Worm (Caenorhabditis elegans): ENCODE results near the gene C12D5.10.

Gene C12D5.10

DNA sequence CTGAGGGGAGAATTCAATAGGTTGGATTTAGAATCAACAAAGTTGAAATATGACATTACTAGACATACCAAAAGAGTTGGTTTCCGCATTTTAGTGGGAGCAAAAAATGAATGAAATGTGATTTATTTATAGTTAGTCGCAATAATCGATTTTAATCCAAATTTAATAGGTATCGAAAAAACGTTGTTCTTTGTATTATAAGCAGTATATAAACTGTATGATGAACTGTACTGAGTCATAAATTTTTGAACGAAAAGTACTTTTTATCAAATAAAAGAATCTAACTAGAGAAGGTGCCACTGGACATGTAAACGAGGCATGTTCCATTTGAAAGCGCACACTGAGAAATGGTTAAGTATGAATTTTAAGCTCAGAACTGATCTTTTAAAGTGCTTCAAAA, 3.4 kb downstream of the C12D5.10 start, which contains the start of gene C12D5.9:
Gene C12D5.9, minus strand, starts transcription at position 101 of the 400 bp plus-strand sequence.
- TF ChIP-seq syd-9 (tag; optimal IDR thresholded peaks at IDR 0.05): no peak
- TF ChIP-seq pha-2 (tag; optimal IDR thresholded peaks at IDR 0.05): no peak
- TF ChIP-seq ceh-45 (GFP tag; IDR thresholded peaks at IDR 0.05): no peak
- no peak for TF ChIP-seq unc-3 (GFP tag; conservative IDR thresholded peaks at IDR 0.05)
- no peak for TF ChIP-seq unc-3 (tag; optimal IDR thresholded peaks at IDR 0.05)
- no peak for TF ChIP-seq hlh-6 (tag; optimal IDR thresholded peaks at IDR 0.05)

DNA sequence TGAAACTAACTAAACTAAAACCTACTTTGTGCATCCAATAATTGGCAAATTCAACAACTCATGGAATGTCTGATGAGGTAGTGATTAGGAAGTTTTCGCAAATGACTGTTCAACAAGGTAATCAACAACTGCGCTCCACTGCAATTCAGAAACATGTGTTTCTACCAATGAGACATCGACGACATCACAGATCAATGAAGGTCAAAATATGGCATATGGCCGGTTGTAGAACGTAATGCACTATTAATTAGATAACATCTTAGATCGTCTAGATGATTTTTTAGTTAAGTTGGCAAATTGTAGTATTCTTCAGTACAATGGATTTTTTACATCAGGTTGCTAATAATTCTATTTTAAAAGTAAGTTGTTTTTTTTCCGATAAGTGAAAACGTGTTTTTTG, 7.1 kb downstream of the C12D5.10 start, which contains the start of the genes nhr-94 and nhr-152:
Gene nhr-94, minus strand, starts transcription at position 147 of the 400 bp plus-strand sequence.
Gene nhr-152, plus strand, starts transcription at position 162 of the 400 bp plus-strand sequence.
- TF ChIP-seq T23F11.4 (GFP tag; optimal IDR thresholded peaks at IDR 0.05): no peak
- no peak for TF ChIP-seq gmeb-2 (tag; optimal IDR thresholded peaks at IDR 0.05)
- TF ChIP-seq madf-2 (tag; optimal IDR thresholded peaks at IDR 0.05): no peak
- TF ChIP-seq pha-4 (tag; optimal IDR thresholded peaks at IDR 0.05): no peak
- TF ChIP-seq ceh-9 (tag; optimal IDR thresholded peaks at IDR 0.05): no peak
- TF ChIP-seq hlh-13 (GFP tag; optimal IDR thresholded peaks at IDR 0.05): no peak
- TF ChIP-seq nhr-11 (tag; optimal IDR thresholded peaks at IDR 0.05): no peak
- no peak for TF ChIP-seq hlh-30 (tag; optimal IDR thresholded peaks at IDR 0.05; ENCODE audit: insufficient read depth)
- no peak for TF ChIP-seq unc-55 (GFP tag; optimal IDR thresholded peaks at IDR 0.05)
- no peak for TF ChIP-seq hlh-8 (tag; optimal IDR thresholded peaks at IDR 0.05)

DNA sequence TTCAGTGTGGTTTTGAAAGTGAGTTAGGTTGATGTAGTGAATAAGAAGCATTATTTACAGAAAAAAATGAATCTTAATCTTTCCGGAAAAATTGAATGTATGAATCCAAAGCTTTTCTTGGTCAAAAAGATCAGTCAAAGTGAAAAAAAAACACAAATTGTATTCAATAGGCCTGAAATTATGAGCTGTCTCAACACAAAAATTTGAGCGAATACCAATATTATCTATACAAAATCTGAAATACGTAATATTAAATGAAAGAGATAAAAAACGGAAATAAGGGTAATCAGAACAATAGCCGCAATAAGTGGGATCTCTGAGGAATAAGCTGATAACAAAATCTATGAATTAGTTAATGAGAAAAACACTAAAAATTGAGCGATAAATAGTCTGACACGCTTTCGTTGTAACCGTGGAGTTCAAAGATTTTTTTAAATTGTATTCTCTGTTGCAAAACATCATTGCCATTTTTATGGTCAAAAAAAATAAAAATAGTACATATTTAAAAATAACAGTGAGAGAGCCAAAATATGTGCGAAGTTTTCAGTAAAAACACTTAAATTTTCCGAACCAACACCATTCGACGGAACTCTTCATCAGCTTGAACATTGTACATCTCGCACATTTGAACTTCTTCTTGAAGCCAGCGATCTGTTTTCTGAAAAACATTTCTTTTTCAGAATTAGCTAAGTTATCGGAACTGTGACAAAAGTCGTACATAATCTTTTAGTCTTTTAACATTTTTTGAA, 9.2 kb downstream of the C12D5.10 start, which contains the start of gene sre-11:
Gene sre-11, minus strand, starts transcription at position 51 of the 749 bp plus-strand sequence.
- TF ChIP-seq ama-1 (optimal IDR thresholded peaks at IDR 0.05) (no peak), ceh-45 (GFP tag; IDR thresholded peaks at IDR 0.05) (no peak), hlh-6 (tag; optimal IDR thresholded peaks at IDR 0.05) (no peak), ztf-16 (tag; optimal IDR thresholded peaks at IDR 0.05) (no peak), ttx-3 (tag; optimal IDR thresholded peaks at IDR 0.05) (no peak), odd-2 (tag; optimal IDR thresholded peaks at IDR 0.05) (no peak), rnt-1 (tag; optimal IDR thresholded peaks at IDR 0.05) (no peak), ceh-31 (tag; optimal IDR thresholded peaks at IDR 0.05) (no peak), hlh-30 (tag; optimal IDR thresholded peaks at IDR 0.05; ENCODE audit: insufficient read depth) (no peak)

DNA sequence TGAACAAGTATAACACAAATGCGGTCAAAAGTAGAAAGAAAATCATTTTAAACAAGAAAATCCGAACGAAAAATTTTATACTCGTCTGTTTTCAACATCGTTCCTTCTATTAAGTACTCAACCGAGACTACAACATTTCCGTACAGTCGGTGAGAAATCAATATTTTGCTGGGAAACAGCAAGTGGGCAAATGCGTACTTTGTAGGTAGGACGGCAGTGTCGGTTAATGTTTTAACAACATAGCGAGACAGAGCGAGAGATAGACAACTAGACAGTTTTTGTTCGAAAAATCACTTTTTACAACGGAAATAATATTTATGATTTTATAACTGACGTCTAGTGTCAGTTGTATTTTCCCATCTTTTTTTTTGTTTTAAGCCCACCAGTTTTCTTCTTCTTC, 11.9 kb downstream of the C12D5.10 start, which contains the start of gene cyp-33A1:
Gene cyp-33A1, minus strand, starts transcription at position 72 of the 400 bp plus-strand sequence.
- TF ChIP-seq fkh-10 (GFP tag; optimal IDR thresholded peaks at IDR 0.05): no peak
- TF ChIP-seq pha-2 (tag; optimal IDR thresholded peaks at IDR 0.05): no peak
- TF ChIP-seq ceh-31 (tag; optimal IDR thresholded peaks at IDR 0.05): no peak
- TF ChIP-seq hlh-6 (tag; optimal IDR thresholded peaks at IDR 0.05): no peak
- TF ChIP-seq eyg-1 (tag; optimal IDR thresholded peaks at IDR 0.05): no peak
- no peak for TF ChIP-seq madf-2 (tag; optimal IDR thresholded peaks at IDR 0.05)

DNA sequence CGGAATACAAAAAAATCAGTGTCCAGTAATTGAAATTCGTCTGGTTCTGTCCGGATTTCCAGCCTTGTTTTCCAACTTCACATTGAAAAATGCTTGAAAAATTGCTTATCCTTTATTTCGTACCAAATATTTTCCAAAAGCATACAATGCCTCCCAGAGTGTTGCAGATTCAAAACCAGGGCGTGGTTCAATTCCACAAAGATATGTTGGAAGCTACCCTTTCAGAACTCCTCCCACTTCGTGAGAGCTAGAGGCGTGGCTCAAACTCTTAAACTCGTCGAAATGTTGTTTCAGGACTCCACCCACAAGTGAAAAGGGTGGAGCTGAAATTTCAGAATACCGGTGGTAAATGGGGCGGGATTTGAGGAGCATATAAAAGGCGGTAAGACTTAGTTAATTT, 17.4 kb downstream of the C12D5.10 start, which contains the start of gene C12D5.3:
Gene C12D5.3, plus strand, starts transcription at position 301 of the 400 bp plus-strand sequence.
- TF ChIP-seq tbx-7 (tag; optimal IDR thresholded peaks at IDR 0.05): no peak
- TF ChIP-seq pros-1 (tag; optimal IDR thresholded peaks at IDR 0.05): no peak
- TF ChIP-seq pqm-1 (tag; optimal IDR thresholded peaks at IDR 0.05): no peak
- no peak for TF ChIP-seq ceh-19 (GFP tag; optimal IDR thresholded peaks at IDR 0.05)
- no peak for TF ChIP-seq ceh-18 (tag; optimal IDR thresholded peaks at IDR 0.05)
- no peak for TF ChIP-seq unc-42 (tag; optimal IDR thresholded peaks at IDR 0.05)
- no peak for TF ChIP-seq che-1 (tag; optimal IDR thresholded peaks at IDR 0.05)
- no peak for TF ChIP-seq hlh-30 (tag; optimal IDR thresholded peaks at IDR 0.05; ENCODE audit: insufficient read depth)
- TF ChIP-seq ama-1 (optimal IDR thresholded peaks at IDR 0.05): no peak
- TF ChIP-seq ceh-9 (tag; optimal IDR thresholded peaks at IDR 0.05): no peak
- TF ChIP-seq ceh-45 (GFP tag; IDR thresholded peaks at IDR 0.05): no peak
